Fruit fly (Drosophila melanogaster) whole organism, embryonic: ENCODE data around the gene CG10195.
A peak's percentile ranks its signal among the peaks of the same experiment; 100 is the strongest.

Experiments used
- Atf6 ChIP-seq: fragments of 200-800 bp; sonication (Bioruptor generic); IDR thresholded peaks from 2 replicates; pipeline ENCODE4 v1.3.6; 2022; ENCODE audit warnings: missing biosample characterization, missing genetic modification characterization
- B-H2 ChIP-seq: fragments of 200-800 bp; sonication (Bioruptor generic); optimal IDR thresholded peaks from 2 replicates; lab custom pipeline; 2018; ENCODE audit warnings: missing biosample characterization, mild to moderate bottlenecking, missing genetic modification characterization
- CG14710 ChIP-seq: fragments of 200-800 bp; sonication (Bioruptor generic); optimal IDR thresholded peaks from 3 replicates; lab custom pipeline; 2019; ENCODE audit warnings: missing biosample characterization, mild to moderate bottlenecking, missing genetic modification characterization, moderate library complexity
- CG16863 ChIP-seq: fragments of 200-800 bp; sonication (Bioruptor generic); optimal IDR thresholded peaks from 3 replicates; lab custom pipeline; 2016; ENCODE audit warnings: missing biosample characterization, missing genetic modification characterization
- CG17359 ChIP-seq: fragments of 200-800 bp; sonication (Bioruptor generic); optimal IDR thresholded peaks from 3 replicates; lab custom pipeline; 2018; ENCODE audit warnings: missing biosample characterization, mild to moderate bottlenecking, missing genetic modification characterization, moderate library complexity
- CG17829 ChIP-seq: fragments of 200-800 bp; optimal IDR thresholded peaks from 2 replicates; lab custom pipeline; 2019; ENCODE audit warnings: missing biosample characterization, mild to moderate bottlenecking, missing genetic modification characterization, moderate library complexity
- CG2678 ChIP-seq: fragments of 200-800 bp; sonication (Bioruptor generic); optimal IDR thresholded peaks from 3 replicates; lab custom pipeline; 2019; ENCODE audit warnings: missing biosample characterization, mild to moderate bottlenecking, missing genetic modification characterization, moderate library complexity
- CG4360 ChIP-seq: fragments of 200-800 bp; sonication (Bioruptor generic); IDR thresholded peaks from 2 replicates; pipeline ENCODE4 v1.3.6; 2022; ENCODE audit warnings: missing biosample characterization, missing genetic modification characterization
- CG4404 ChIP-seq: fragments of 200-800 bp; sonication (Bioruptor generic); IDR thresholded peaks from 2 replicates; pipeline ENCODE4 v1.3.6; 2022; ENCODE audit warnings: missing biosample characterization, missing genetic modification characterization
- CG4707 ChIP-seq: fragments of 200-800 bp; sonication (Bioruptor generic); optimal IDR thresholded peaks from 2 replicates; lab custom pipeline; 2018; ENCODE audit warnings: missing biosample characterization, mild to moderate bottlenecking, missing genetic modification characterization, moderate library complexity
- CG7786 ChIP-seq: fragments of 200-800 bp; sonication (Bioruptor generic); optimal IDR thresholded peaks from 2 replicates; lab custom pipeline; 2016; ENCODE audit warnings: missing biosample characterization, missing genetic modification characterization
- CG8290 ChIP-seq, 3 experiments: fragments of 200-800 bp; sonication (Bioruptor generic); optimal IDR thresholded peaks; 2 replicates each; lab custom pipeline; 2016 to 2019; ENCODE audit warnings: missing biosample characterization in 3 of 3, missing genetic modification characterization in 3 of 3, mild to moderate bottlenecking in 2 of 3, moderate library complexity in 1 of 3
- CG8388 ChIP-seq: fragments of 200-800 bp; sonication (Bioruptor generic); optimal IDR thresholded peaks from 2 replicates; lab custom pipeline; 2019; ENCODE audit warnings: missing biosample characterization, mild to moderate bottlenecking, missing genetic modification characterization, moderate library complexity
- CG9727 ChIP-seq: fragments of 200-800 bp; sonication (Bioruptor generic); optimal IDR thresholded peaks from 3 replicates; lab custom pipeline; 2017; ENCODE audit warnings: missing biosample characterization, mild to moderate bottlenecking, missing genetic modification characterization
- CG9932 ChIP-seq: fragments of 200-800 bp; sonication (Bioruptor generic); IDR thresholded peaks from 2 replicates; pipeline ENCODE4 v1.3.6; 2022; ENCODE audit warnings: missing biosample characterization, missing genetic modification characterization
- Camta ChIP-seq: fragments of 200-800 bp; sonication (Bioruptor generic); optimal IDR thresholded peaks from 2 replicates; lab custom pipeline; 2016; ENCODE audit warnings: missing biosample characterization, missing genetic modification characterization
- E2f1 ChIP-seq: fragments of 200-800 bp; sonication (Bioruptor generic); IDR thresholded peaks from 2 replicates; pipeline ENCODE4 v1.3.6; 2022; ENCODE audit warnings: missing biosample characterization, missing genetic modification characterization
- GATAe ChIP-seq: fragments of 200-800 bp; sonication (Bioruptor generic); conservative IDR thresholded peaks from 2 replicates; pipeline ENCODE4 v1.3.6; 2022; ENCODE audit warnings: missing biosample characterization, missing genetic modification characterization
- H15 ChIP-seq: fragments of 200-800 bp; sonication (Bioruptor generic); IDR thresholded peaks from 3 replicates; pipeline ENCODE4 v1.3.6; 2022; ENCODE audit warnings: missing biosample characterization, missing genetic modification characterization
- HmgD ChIP-seq: fragments of 200-800 bp; sonication (Bioruptor generic); optimal IDR thresholded peaks from 3 replicates; lab custom pipeline; 2016; ENCODE audit warnings: missing biosample characterization, missing genetic modification characterization
- Neu2 ChIP-seq: fragments of 200-800 bp; sonication (Bioruptor generic); optimal IDR thresholded peaks from 3 replicates; lab custom pipeline; 2016; ENCODE audit warnings: missing biosample characterization, missing genetic modification characterization, borderline replicate concordance
- NfI ChIP-seq: fragments of 200-800 bp; sonication (Bioruptor generic); optimal IDR thresholded peaks from 3 replicates; lab custom pipeline; 2018; ENCODE audit warnings: missing biosample characterization, mild to moderate bottlenecking, missing genetic modification characterization, moderate library complexity
- Ravus ChIP-seq: fragments of 200-800 bp; sonication (Bioruptor generic); IDR thresholded peaks from 2 replicates; pipeline ENCODE4 v1.3.6; 2022; ENCODE audit warnings: missing biosample characterization, missing genetic modification characterization
- Usf ChIP-seq: fragments of 200-800 bp; sonication (Bioruptor generic); optimal IDR thresholded peaks from 2 replicates; lab custom pipeline; 2017; ENCODE audit warnings: missing genotype, missing biosample characterization, missing genetic modification characterization
- Xbp1 ChIP-seq: fragments of 200-800 bp; sonication (Bioruptor generic); optimal IDR thresholded peaks from 3 replicates; lab custom pipeline; 2016; ENCODE audit warnings: missing biosample characterization, mild to moderate bottlenecking, missing genetic modification characterization
- az2 ChIP-seq: fragments of 200-800 bp; sonication (Bioruptor generic); optimal IDR thresholded peaks from 3 replicates; lab custom pipeline; 2016; ENCODE audit warnings: missing biosample characterization, missing genetic modification characterization
- bbx ChIP-seq: fragments of 200-800 bp; sonication (Bioruptor generic); IDR thresholded peaks from 2 replicates; pipeline ENCODE4 v1.3.6; 2022; ENCODE audit warnings: missing biosample characterization, missing genetic modification characterization; ENCODE audit not compliant: partially characterized antibody
- crp ChIP-seq, 2 experiments: fragments of 200-800 bp; sonication (Bioruptor generic); optimal IDR thresholded peaks; 2 replicates in 1 of 2; 3 replicates in 1 of 2; lab custom pipeline; 2017; ENCODE audit warnings: missing biosample characterization in 2 of 2, missing genetic modification characterization in 2 of 2, mild to moderate bottlenecking in 1 of 2, moderate library complexity in 1 of 2
- dati ChIP-seq: fragments of 200-800 bp; sonication (Bioruptor generic); IDR thresholded peaks from 2 replicates; pipeline ENCODE4 v1.3.6; 2022; ENCODE audit warnings: missing biosample characterization, missing genetic modification characterization
- dpn ChIP-seq, 2 experiments: fragments of 200-800 bp; sonication (Bioruptor generic); optimal IDR thresholded peaks; 3 replicates each; lab custom pipeline; 2016; ENCODE audit warnings: missing biosample characterization in 2 of 2, missing genetic modification characterization in 2 of 2
- eve ChIP-seq, 2 experiments: fragments of >200 bp; optimal IDR thresholded peaks; 2 replicates each; lab custom pipeline; 2017; ENCODE audit warnings: missing biosample characterization in 2 of 2, missing genetic modification characterization in 2 of 2
- gem ChIP-seq: fragments of 200-800 bp; sonication (Bioruptor generic); optimal IDR thresholded peaks from 2 replicates; lab custom pipeline; 2019; ENCODE audit warnings: missing biosample characterization, mild to moderate bottlenecking, missing genetic modification characterization, moderate library complexity
- her ChIP-seq: fragments of 200-800 bp; sonication (Bioruptor generic); optimal IDR thresholded peaks from 2 replicates; lab custom pipeline; 2016; ENCODE audit warnings: missing biosample characterization, missing genetic modification characterization
- hkb ChIP-seq, 2 experiments: fragments of 200-800 bp in 1 of 2; fragments of >200 bp in 1 of 2; sonication (Bioruptor generic) in 1 of 2; IDR thresholded peaks in 1 of 2; optimal IDR thresholded peaks in 1 of 2; 2 replicates each; pipeline versions ENCODE4 v1.3.6 to Lab custom; 2017 to 2022; ENCODE audit warnings: missing biosample characterization in 1 of 2, missing genetic modification characterization in 1 of 2
- ind ChIP-seq: fragments of 200-800 bp; sonication (Bioruptor generic); optimal IDR thresholded peaks from 3 replicates; lab custom pipeline; 2016; ENCODE audit warnings: missing biosample characterization, missing genetic modification characterization
- inv ChIP-seq: fragments of 200-800 bp; sonication (Bioruptor generic); IDR thresholded peaks from 2 replicates; pipeline ENCODE4 v1.3.6; 2022; ENCODE audit warnings: missing biosample characterization, missing genetic modification characterization; ENCODE audit not compliant: partially characterized antibody
- jing ChIP-seq: fragments of 200-800 bp; sonication (Bioruptor generic); optimal IDR thresholded peaks from 2 replicates; lab custom pipeline; 2018; ENCODE audit warnings: missing biosample characterization, mild to moderate bottlenecking, missing genetic modification characterization
- lab ChIP-seq: fragments of 200-800 bp; sonication (Bioruptor generic); optimal IDR thresholded peaks from 3 replicates; lab custom pipeline; 2017; ENCODE audit warnings: missing biosample characterization, missing genetic modification characterization, mild to moderate bottlenecking, moderate library complexity, missing genetic modification reagents
- lilli ChIP-seq: fragments of 200-800 bp; sonication (Bioruptor generic); optimal IDR thresholded peaks from 3 replicates; lab custom pipeline; 2016; ENCODE audit warnings: missing biosample characterization, missing genetic modification characterization
- nom ChIP-seq: fragments of 200-800 bp; sonication (Bioruptor generic); optimal IDR thresholded peaks from 2 replicates; lab custom pipeline; 2017; ENCODE audit warnings: missing biosample characterization, missing genetic modification characterization, mild to moderate bottlenecking, moderate library complexity, missing genetic modification reagents
- p53 ChIP-seq: fragments of 200-800 bp; sonication (Bioruptor generic); optimal IDR thresholded peaks from 2 replicates; lab custom pipeline; 2016; ENCODE audit warnings: missing biosample characterization, missing genetic modification characterization
- sc ChIP-seq, 3 experiments: fragments of >200 bp in 2 of 3; fragments of 200-800 bp in 1 of 3; sonication (Bioruptor generic) in 1 of 3; optimal IDR thresholded peaks; 2 replicates in 2 of 3; 3 replicates in 1 of 3; lab custom pipeline; 2017; ENCODE audit warnings: mild to moderate bottlenecking in 1 of 3, missing biosample characterization in 1 of 3, missing genetic modification characterization in 1 of 3, missing genetic modification reagents in 1 of 3
- schlank ChIP-seq: fragments of 200-800 bp; sonication (Bioruptor generic); optimal IDR thresholded peaks from 2 replicates; lab custom pipeline; 2018; ENCODE audit warnings: missing biosample characterization, mild to moderate bottlenecking, missing genetic modification characterization
- sima ChIP-seq: fragments of 200-800 bp; sonication (Bioruptor generic); optimal IDR thresholded peaks from 2 replicates; lab custom pipeline; 2016; ENCODE audit warnings: missing biosample characterization, missing genetic modification characterization
- sug ChIP-seq: fragments of 200-800 bp; optimal IDR thresholded peaks from 2 replicates; lab custom pipeline; 2019; ENCODE audit warnings: missing biosample characterization, mild to moderate bottlenecking, missing genetic modification characterization, moderate library complexity
- unc-4 ChIP-seq: fragments of 200-800 bp; sonication (Bioruptor generic); IDR thresholded peaks from 2 replicates; pipeline ENCODE4 v1.3.6; 2022; ENCODE audit warnings: missing biosample characterization, missing genetic modification characterization; ENCODE audit not compliant: partially characterized antibody
- wor ChIP-seq: fragments of 200-800 bp; sonication (Bioruptor generic); IDR thresholded peaks from 2 replicates; pipeline ENCODE4 v1.3.6; 2022; ENCODE audit warnings: missing biosample characterization, missing genetic modification characterization
- zfh2 ChIP-seq: fragments of 200-800 bp; sonication (Bioruptor generic); optimal IDR thresholded peaks from 2 replicates; lab custom pipeline; 2016; ENCODE audit warnings: missing biosample characterization, missing genetic modification characterization

Gene CG10195

DNA sequence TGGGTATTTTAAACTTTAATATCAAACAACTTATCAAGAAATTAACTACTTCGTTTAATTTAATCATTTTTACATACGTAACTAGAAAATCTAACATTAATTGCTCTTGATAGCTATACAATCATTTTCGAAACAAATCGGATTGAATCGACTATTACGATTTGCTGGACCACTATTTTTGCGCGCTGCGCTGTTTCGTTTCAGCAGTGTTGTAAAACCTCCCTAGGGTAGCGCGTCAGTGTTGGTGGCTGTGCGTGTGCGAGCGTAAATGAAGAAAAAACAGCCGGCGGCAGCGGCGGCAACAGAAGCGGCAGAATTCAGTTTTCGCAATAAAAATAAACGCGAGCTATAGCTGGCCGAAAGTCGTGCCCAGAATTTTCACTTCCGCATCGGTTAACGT lies 48.7 kb upstream of the CG10195 start, which contains the start of gene CG33116 (continued):
- TF ChIP-seq crp (GFP tag; optimal IDR thresholded peaks at IDR 0.05; lab: Kevin White, UChicago) (peak in 1 of 2 experiments; percentile 77), lilli (GFP tag; lab: Kevin White, UChicago) (peak; percentile 89), bbx (peak; percentile 58), wor (GFP tag; lab: Robert Waterston, UW) (no peak), CG4360 (GFP tag; lab: Robert Waterston, UW) (0 out of 2 replicates have a peak, but pooled peaks have one; percentile 38), gem (tag; lab: Kevin White, UChicago) (peak; percentile 85), hkb (optimal IDR thresholded peaks at IDR 0.05; lab: Kevin White, UChicago) (peak; percentile 3), hkb (GFP tag; IDR thresholded peaks at IDR 0.05; lab: Robert Waterston, UW) (peak; percentile 79), sima (peak; percentile 1), inv (GFP tag; lab: Robert Waterston, UW) (peak; percentile 23; the same call in 1 of the 2 replicates), sug (tag; lab: Kevin White, UChicago) (peak; percentile 60), zfh2 (GFP tag; lab: Kevin White, UChicago) (peak; percentile 87), CG16863 (GFP tag; lab: Kevin White, UChicago) (peak; percentile 65), CG8388 (peak; percentile 77), Camta (GFP tag; lab: Kevin White, UChicago) (peak; percentile 78), CG9727 (peak; percentile 79), Ravus (peak; percentile 10; the same call in 1 of the 2 replicates), Usf (peak; percentile 65), ind (peak; percentile 85), sc (optimal IDR thresholded peaks at IDR 0.05; lab: Kevin White, UChicago) (no peak), sc (GFP tag; optimal IDR thresholded peaks at IDR 0.05; lab: Kevin White, UChicago) (peak; percentile 55), Atf6 (peak; percentile 83), B-H2 (GFP tag; lab: Kevin White, UChicago) (peak; percentile 78), CG17829 (tag; lab: Kevin White, UChicago) (peak; percentile 86), E2f1 (GFP tag; lab: Robert Waterston, UW) (peak; percentile 72), dpn (GFP tag; optimal IDR thresholded peaks at IDR 0.05; lab: Kevin White, UChicago) (peak; percentile 86 to 87), jing (GFP tag; lab: Kevin White, UChicago) (peak; percentile 56), CG2678 (tag; lab: Kevin White, UChicago) (peak; percentile 86), CG17359 (tag; lab: Kevin White, UChicago) (peak; percentile 80), H15 (GFP tag; lab: Robert Waterston, UW) (peak; percentile 68; the same call in 1 of the 3 replicates), her (GFP tag; lab: Kevin White, UChicago) (peak; percentile 82), p53 (GFP tag; lab: Kevin White, UChicago) (peak; percentile 61), GATAe (no peak), az2 (GFP tag; lab: Kevin White, UChicago) (peak; percentile 85), eve (GFP tag; optimal IDR thresholded peaks at IDR 0.05; lab: Kevin White, UChicago) (no peak), CG9932 (GFP tag; lab: Robert Waterston, UW) (peak; percentile 85), dati (GFP tag; lab: Robert Waterston, UW) (no peak), CG4707 (GFP tag; lab: Kevin White, UChicago) (peak; percentile 52), CG7786 (GFP tag; lab: Kevin White, UChicago) (peak; percentile 85), Neu2 (GFP tag; lab: Kevin White, UChicago) (peak; percentile 5), NfI (peak; percentile 87), CG8290 (GFP tag; optimal IDR thresholded peaks at IDR 0.05; lab: Kevin White, UChicago) (peak; percentile 88), CG8290 (tag; optimal IDR thresholded peaks at IDR 0.05; lab: Kevin White, UChicago) (peak; percentile 42 to 93), nom (GFP tag; lab: Kevin White, UChicago) (peak; percentile 70), lab (GFP tag; lab: Kevin White, UChicago) (peak; percentile 90), schlank (peak; percentile 69), Xbp1 (GFP tag; lab: Kevin White, UChicago) (peak; percentile 89), HmgD (GFP tag; lab: Kevin White, UChicago) (peak; percentile 70), unc-4 (GFP tag; lab: Robert Waterston, UW) (no peak), CG4404 (GFP tag; lab: Robert Waterston, UW) (peak; percentile 66), CG14710 (peak; percentile 78)
